Fruit fly (Drosophila melanogaster): ENCODE data around the gene Pcp.
A peak's percentile ranks its signal among the peaks of the same experiment; 100 is the strongest.

The Pcp gene

dm6 chr2L:7049009-7049647, 27.6 kb downstream of the Pcp start (continued):
- no peak for TF ChIP-seq Blimp-1 (GFP tag; optimal IDR thresholded peaks at IDR 0.05)
- TF ChIP-seq Fer1 (GFP tag; optimal IDR thresholded peaks at IDR 0.05): peak; percentile 63
- peak; percentile 99 for TF ChIP-seq bbx (GFP tag; IDR thresholded peaks at IDR 0.05; ENCODE audit: partially characterized antibody)
- no peak; the same call in 1 of the 2 replicates for TF ChIP-seq ara (GFP tag; IDR thresholded peaks at IDR 0.05)
- TF ChIP-seq cwo (GFP tag; optimal IDR thresholded peaks at IDR 0.05): peak; percentile 35
- no peak for TF ChIP-seq CG1792 (GFP tag; optimal IDR thresholded peaks at IDR 0.05)
- TF ChIP-seq emc (GFP tag; optimal IDR thresholded peaks at IDR 0.05): no peak
- TF ChIP-seq exex (tag; optimal IDR thresholded peaks at IDR 0.05): peak; percentile 46
- TF ChIP-seq corto (GFP tag; optimal IDR thresholded peaks at IDR 0.05): peak; percentile 12
- no peak for TF ChIP-seq slou (GFP tag; optimal IDR thresholded peaks at IDR 0.05)
- peak; percentile 56 for TF ChIP-seq CG12299 (tag; optimal IDR thresholded peaks at IDR 0.05)
- TF ChIP-seq repo (GFP tag; optimal IDR thresholded peaks at IDR 0.05): no peak
- TF ChIP-seq Dp (GFP tag; optimal IDR thresholded peaks at IDR 0.05): no peak
- TF ChIP-seq knrl (GFP tag; IDR thresholded peaks at IDR 0.05; ENCODE audit: partially characterized antibody): peak; percentile 72; the same call in 2 of the 3 replicates
- TF ChIP-seq CG13424 (tag; optimal IDR thresholded peaks at IDR 0.05): no peak
- TF ChIP-seq Fer2 (tag; optimal IDR thresholded peaks at IDR 0.05): no peak
- no peak for TF ChIP-seq luna (GFP tag; optimal IDR thresholded peaks at IDR 0.05)
- TF ChIP-seq CG14050 (GFP tag; IDR thresholded peaks at IDR 0.05): no peak
- no peak for TF ChIP-seq sima (GFP tag; optimal IDR thresholded peaks at IDR 0.05)
- no peak for TF ChIP-seq zen (tag; optimal IDR thresholded peaks at IDR 0.05)
- TF ChIP-seq Gug (GFP tag; IDR thresholded peaks at IDR 0.05): peak; percentile 4; the same call in 1 of the 4 replicates
- no peak for TF ChIP-seq Lim3 (GFP tag; IDR thresholded peaks at IDR 0.05)
- no peak for TF ChIP-seq CG12236 (GFP tag; optimal IDR thresholded peaks at IDR 0.05)
- TF ChIP-seq E2f2 (GFP tag; IDR thresholded peaks at IDR 0.05): 0 out of 2 replicates have a peak, but pooled peaks have one; percentile 4
- peak; percentile 48 for TF ChIP-seq ERR (GFP tag; optimal IDR thresholded peaks at IDR 0.05)
- TF ChIP-seq CG2120 (GFP tag; optimal IDR thresholded peaks at IDR 0.05): peak; percentile 35
- peak; percentile 11 for TF ChIP-seq kni (GFP tag; optimal IDR thresholded peaks at IDR 0.05)
- TF ChIP-seq gsb (GFP tag; IDR thresholded peaks at IDR 0.05): no peak
- TF ChIP-seq Optix (GFP tag; IDR thresholded peaks at IDR 0.05): no peak
- TF ChIP-seq gt (GFP tag; IDR thresholded peaks at IDR 0.05): no peak
- no peak for TF ChIP-seq CG7357 (GFP tag; IDR thresholded peaks at IDR 0.05)
- TF ChIP-seq gfzf (GFP tag; optimal IDR thresholded peaks at IDR 0.05): no peak
- no peak for TF ChIP-seq cato (GFP tag; optimal IDR thresholded peaks at IDR 0.05; ENCODE audit: borderline replicate concordance)
- TF ChIP-seq CG13624 (GFP tag; optimal IDR thresholded peaks at IDR 0.05): no peak
- TF ChIP-seq dmrt11E (tag; optimal IDR thresholded peaks at IDR 0.05): peak; percentile 15
- peak in 1 of 2 experiments; percentile 14 for TF ChIP-seq insv (GFP tag; optimal IDR thresholded peaks at IDR 0.05)
- TF ChIP-seq CG17829 (tag; optimal IDR thresholded peaks at IDR 0.05): peak; percentile 43
- TF ChIP-seq CG16815 (GFP tag; optimal IDR thresholded peaks at IDR 0.05): no peak
- TF ChIP-seq Ets65A (GFP tag): no peak
- peak; percentile 50 for TF ChIP-seq CG14014 (GFP tag; IDR thresholded peaks at IDR 0.05)
- peak; percentile 45 for TF ChIP-seq shn (GFP tag; optimal IDR thresholded peaks at IDR 0.05)
- TF ChIP-seq lbe (GFP tag; optimal IDR thresholded peaks at IDR 0.05): peak; percentile 67
- TF ChIP-seq CG3995 (GFP tag; optimal IDR thresholded peaks at IDR 0.05): peak; percentile 7
- TF ChIP-seq Camta (GFP tag; optimal IDR thresholded peaks at IDR 0.05): no peak
- TF ChIP-seq hth (optimal IDR thresholded peaks at IDR 0.05): no peak
- no peak for TF ChIP-seq CG17612 (GFP tag; IDR thresholded peaks at IDR 0.05)
- no peak for TF ChIP-seq CG30020 (tag; optimal IDR thresholded peaks at IDR 0.05)
- TF ChIP-seq CG11247 (GFP tag; IDR thresholded peaks at IDR 0.05): no peak
- no peak for TF ChIP-seq D (optimal IDR thresholded peaks at IDR 0.05)
- no peak for TF ChIP-seq D (GFP tag; optimal IDR thresholded peaks at IDR 0.05)
- peak; percentile 89 for TF ChIP-seq sqz (GFP tag; optimal IDR thresholded peaks at IDR 0.05)
